Worm (Caenorhabditis elegans): ENCODE data around the gene ubh-2.

ce11 chrV:6557035-6557434 is 47.4 kb upstream of the ubh-2 start, which contains the start of gene spp-27:
- TF ChIP-seq med-1 (GFP tag; optimal IDR thresholded peaks at IDR 0.05; ENCODE audit: insufficient read depth) (no peak), ztf-23 (GFP tag; IDR thresholded peaks at IDR 0.05) (no peak), klf-2 (GFP tag; conservative IDR thresholded peaks at IDR 0.05) (no peak)
